Worm (Caenorhabditis elegans): ENCODE measurements around the gene K10D11.3.

Gene K10D11.3

ce11 chrIV:13029674-13030466 lies 43.9 kb upstream of the K10D11.3 start:
- TF ChIP-seq pros-1 (tag; optimal IDR thresholded peaks at IDR 0.05) (no peak), ztf-16 (tag; optimal IDR thresholded peaks at IDR 0.05) (no peak), fax-1 (tag; optimal IDR thresholded peaks at IDR 0.05) (peak; percentile 40), ets-4 (tag; optimal IDR thresholded peaks at IDR 0.05) (no peak), syd-9 (tag; optimal IDR thresholded peaks at IDR 0.05) (no peak), pat-9 (tag; optimal IDR thresholded peaks at IDR 0.05) (no peak), pha-4 (tag; optimal IDR thresholded peaks at IDR 0.05) (no peak), nfya-1 (tag; optimal IDR thresholded peaks at IDR 0.05) (peak; percentile 47), sox-4 (tag; optimal IDR thresholded peaks at IDR 0.05) (no peak), lin-11 (tag; optimal IDR thresholded peaks at IDR 0.05) (no peak), mec-3 (tag; optimal IDR thresholded peaks at IDR 0.05; ENCODE audit: borderline replicate concordance) (no peak), Y22D7AL.16 (tag; optimal IDR thresholded peaks at IDR 0.05) (no peak), unc-42 (tag; optimal IDR thresholded peaks at IDR 0.05) (peak; percentile 4), ceh-22 (tag; optimal IDR thresholded peaks at IDR 0.05) (no peak), ceh-45 (GFP tag; IDR thresholded peaks at IDR 0.05) (no peak), tbx-7 (tag; optimal IDR thresholded peaks at IDR 0.05) (no peak), K02D7.2 (tag; optimal IDR thresholded peaks at IDR 0.05) (no peak), T23F11.4 (GFP tag; optimal IDR thresholded peaks at IDR 0.05) (no peak), ceh-2 (tag; optimal IDR thresholded peaks at IDR 0.05) (peak; percentile 16), F13H6.1 (tag; optimal IDR thresholded peaks at IDR 0.05) (no peak), madf-2 (tag; optimal IDR thresholded peaks at IDR 0.05) (peak; percentile 41), nhr-232 (tag; optimal IDR thresholded peaks at IDR 0.05) (no peak), ceh-6 (GFP tag; optimal IDR thresholded peaks at IDR 0.05) (no peak), fkh-10 (GFP tag; optimal IDR thresholded peaks at IDR 0.05) (no peak), ceh-18 (tag; optimal IDR thresholded peaks at IDR 0.05) (no peak), hlh-13 (GFP tag; optimal IDR thresholded peaks at IDR 0.05) (no peak), ceh-31 (tag; optimal IDR thresholded peaks at IDR 0.05) (peak; percentile 83), ceh-30 (tag; optimal IDR thresholded peaks at IDR 0.05) (no peak), gmeb-2 (tag; optimal IDR thresholded peaks at IDR 0.05) (no peak), odd-2 (tag; optimal IDR thresholded peaks at IDR 0.05) (no peak), dve-1 (tag; optimal IDR thresholded peaks at IDR 0.05) (peak; percentile 47), elt-4 (tag; optimal IDR thresholded peaks at IDR 0.05) (no peak), nhr-11 (tag; optimal IDR thresholded peaks at IDR 0.05) (no peak), ama-1 (optimal IDR thresholded peaks at IDR 0.05) (no peak), che-1 (tag; optimal IDR thresholded peaks at IDR 0.05) (peak; percentile 32), pqm-1 (tag; optimal IDR thresholded peaks at IDR 0.05) (no peak), ref-2 (tag; optimal IDR thresholded peaks at IDR 0.05) (peak; percentile 59), ahr-1 (tag; optimal IDR thresholded peaks at IDR 0.05) (no peak), sox-2 (GFP tag; IDR thresholded peaks at IDR 0.05) (peak; percentile 80), pha-2 (tag; optimal IDR thresholded peaks at IDR 0.05) (no peak), ceh-24 (tag; optimal IDR thresholded peaks at IDR 0.05) (no peak), elt-2 (tag; optimal IDR thresholded peaks at IDR 0.05) (peak; percentile 1), hlh-8 (tag; optimal IDR thresholded peaks at IDR 0.05) (no peak), C38D4.7 (GFP tag; optimal IDR thresholded peaks at IDR 0.05) (no peak), hlh-30 (tag; optimal IDR thresholded peaks at IDR 0.05; ENCODE audit: insufficient read depth) (peak; percentile 11), ceh-14 (tag; optimal IDR thresholded peaks at IDR 0.05) (no peak), ceh-48 (tag; optimal IDR thresholded peaks at IDR 0.05) (no peak), hlh-6 (tag; optimal IDR thresholded peaks at IDR 0.05) (peak; percentile 66), zip-5 (tag; optimal IDR thresholded peaks at IDR 0.05) (no peak), fkh-6 (tag; optimal IDR thresholded peaks at IDR 0.05) (no peak), C08G9.2 (tag; optimal IDR thresholded peaks at IDR 0.05) (peak; percentile 33), npax-4 (tag; optimal IDR thresholded peaks at IDR 0.05) (no peak)
